Fruit fly (Drosophila melanogaster) whole organism, embryonic: ENCODE measurements around the gene CG34292.

Source experiments
- Ada2b ChIP-seq: fragments of 200-800 bp; sonication (Bioruptor generic); IDR thresholded peaks from 2 replicates; pipeline ENCODE4 v1.3.6; 2022; ENCODE audit warnings: missing biosample characterization, missing genetic modification characterization
- Asciz ChIP-seq: fragments of 200-800 bp; sonication (Bioruptor generic); optimal IDR thresholded peaks from 2 replicates; lab custom pipeline; 2017; ENCODE audit warnings: missing biosample characterization, mild to moderate bottlenecking, missing genetic modification characterization, missing genetic modification reagents
- Bgb ChIP-seq: fragments of 200-800 bp; sonication (Bioruptor generic); IDR thresholded peaks from 2 replicates; pipeline ENCODE4 v1.3.6; 2022; ENCODE audit warnings: missing biosample characterization, missing genetic modification characterization; ENCODE audit not compliant: partially characterized antibody
- Blimp-1 ChIP-seq: fragments of 200-800 bp; sonication (Bioruptor generic); optimal IDR thresholded peaks from 3 replicates; lab custom pipeline; 2018; ENCODE audit warnings: missing biosample characterization, missing genetic modification characterization, mild to moderate bottlenecking, moderate library complexity, missing genetic modification reagents
- CG10209 ChIP-seq: fragments of 200-800 bp; sonication (Bioruptor generic); optimal IDR thresholded peaks from 3 replicates; lab custom pipeline; 2017; ENCODE audit warnings: missing biosample characterization, mild to moderate bottlenecking, missing genetic modification characterization, missing genetic modification reagents
- CG10366 ChIP-seq: fragments of 200-800 bp; sonication (Bioruptor generic); IDR thresholded peaks from 2 replicates; pipeline ENCODE4 v1.3.6; 2022; ENCODE audit warnings: missing biosample characterization, missing genetic modification characterization
- CG10462 ChIP-seq: fragments of 200-800 bp; sonication (Bioruptor generic); optimal IDR thresholded peaks from 2 replicates; lab custom pipeline; 2016; ENCODE audit warnings: missing biosample characterization, missing genetic modification characterization
- CG1233 ChIP-seq: fragments of 200-800 bp; sonication (Bioruptor generic); optimal IDR thresholded peaks from 4 replicates; lab custom pipeline; 2018; ENCODE audit warnings: missing biosample characterization, mild to moderate bottlenecking, missing genetic modification characterization
- CG15479 ChIP-seq: fragments of 200-800 bp; sonication (Bioruptor generic); optimal IDR thresholded peaks from 3 replicates; lab custom pipeline; 2019; ENCODE audit warnings: missing biosample characterization, mild to moderate bottlenecking, missing genetic modification characterization, moderate library complexity
- CG16779 ChIP-seq: fragments of 200-800 bp; sonication (Bioruptor generic); IDR thresholded peaks from 2 replicates; pipeline ENCODE4 v1.3.6; 2022; ENCODE audit warnings: missing biosample characterization, missing genetic modification characterization
- CG18764 ChIP-seq: fragments of 200-800 bp; sonication (Bioruptor generic); optimal IDR thresholded peaks from 3 replicates; lab custom pipeline; 2016; ENCODE audit warnings: missing biosample characterization, missing genetic modification characterization
- CG2712 ChIP-seq: fragments of 200-800 bp; optimal IDR thresholded peaks from 3 replicates; lab custom pipeline; 2019; ENCODE audit warnings: missing biosample characterization, mild to moderate bottlenecking, missing genetic modification characterization, moderate library complexity
- CG3281 ChIP-seq: fragments of 200-800 bp; sonication (Bioruptor generic); optimal IDR thresholded peaks from 3 replicates; lab custom pipeline; 2017; ENCODE audit warnings: missing biosample characterization, mild to moderate bottlenecking, missing genetic modification characterization
- CG4404 ChIP-seq: fragments of 200-800 bp; sonication (Bioruptor generic); IDR thresholded peaks from 2 replicates; pipeline ENCODE4 v1.3.6; 2022; ENCODE audit warnings: missing biosample characterization, missing genetic modification characterization
- CG8478 ChIP-seq: fragments of >200 bp; optimal IDR thresholded peaks from 2 replicates; lab custom pipeline; 2018
- CG9609 ChIP-seq: fragments of 200-800 bp; sonication (Bioruptor generic); optimal IDR thresholded peaks from 3 replicates; lab custom pipeline; 2016; ENCODE audit warnings: missing biosample characterization, missing genetic modification characterization
- CG9727 ChIP-seq: fragments of 200-800 bp; sonication (Bioruptor generic); optimal IDR thresholded peaks from 3 replicates; lab custom pipeline; 2017; ENCODE audit warnings: missing biosample characterization, mild to moderate bottlenecking, missing genetic modification characterization
- CHES-1-like ChIP-seq: fragments of 200-800 bp; sonication (Bioruptor generic); optimal IDR thresholded peaks from 2 replicates; lab custom pipeline; 2016; ENCODE audit warnings: missing biosample characterization, missing genetic modification characterization
- D ChIP-seq, 2 experiments: fragments of 200-800 bp in 1 of 2; fragments of >200 bp in 1 of 2; sonication (Bioruptor generic) in 1 of 2; optimal IDR thresholded peaks; 2 replicates in 1 of 2; 3 replicates in 1 of 2; lab custom pipeline; 2017; ENCODE audit warnings: mild to moderate bottlenecking in 1 of 2, missing biosample characterization in 1 of 2, missing genetic modification characterization in 1 of 2, missing genetic modification reagents in 1 of 2
- ERR ChIP-seq: fragments of 200-800 bp; sonication (Bioruptor generic); optimal IDR thresholded peaks from 2 replicates; lab custom pipeline; 2016; ENCODE audit warnings: missing biosample characterization, missing genetic modification characterization
- Hey ChIP-seq: fragments of 200-800 bp; sonication (Bioruptor generic); optimal IDR thresholded peaks from 3 replicates; lab custom pipeline; 2018; ENCODE audit warnings: missing biosample characterization, mild to moderate bottlenecking, missing genetic modification characterization
- Max ChIP-seq: fragments of 200-800 bp; sonication (Bioruptor generic); optimal IDR thresholded peaks from 2 replicates; lab custom pipeline; 2016; ENCODE audit warnings: missing biosample characterization, mild to moderate bottlenecking, missing genetic modification characterization
- Meics ChIP-seq: fragments of 200-800 bp; sonication (Bioruptor generic); optimal IDR thresholded peaks from 2 replicates; lab custom pipeline; 2017; ENCODE audit warnings: missing biosample characterization, mild to moderate bottlenecking, missing genetic modification characterization
- NK7.1 ChIP-seq: fragments of 200-800 bp; sonication (Bioruptor generic); optimal IDR thresholded peaks from 3 replicates; lab custom pipeline; 2016; ENCODE audit warnings: missing biosample characterization, missing genetic modification characterization
- Neu2 ChIP-seq: fragments of 200-800 bp; sonication (Bioruptor generic); optimal IDR thresholded peaks from 3 replicates; lab custom pipeline; 2016; ENCODE audit warnings: missing biosample characterization, missing genetic modification characterization, borderline replicate concordance
- NfI ChIP-seq: fragments of 200-800 bp; sonication (Bioruptor generic); optimal IDR thresholded peaks from 3 replicates; lab custom pipeline; 2018; ENCODE audit warnings: missing biosample characterization, mild to moderate bottlenecking, missing genetic modification characterization, moderate library complexity
- Oaz ChIP-seq: fragments of 200-800 bp; sonication (Bioruptor generic); IDR thresholded peaks from 2 replicates; pipeline ENCODE4 v1.3.6; 2022; ENCODE audit warnings: missing biosample characterization, missing genetic modification characterization
- Pdp1 ChIP-seq, 2 experiments: fragments of 200-800 bp; sonication (Bioruptor generic); optimal IDR thresholded peaks; 3 replicates each; lab custom pipeline; 2016; ENCODE audit warnings: missing biosample characterization in 2 of 2, missing genetic modification characterization in 2 of 2, mild to moderate bottlenecking in 1 of 2, moderate library complexity in 1 of 2
- Six4 ChIP-seq: fragments of 200-800 bp; sonication (Bioruptor generic); optimal IDR thresholded peaks from 2 replicates; lab custom pipeline; 2016; ENCODE audit warnings: missing biosample characterization, missing genetic modification characterization
- Stat92E ChIP-seq, 3 experiments: fragments of >200 bp in 2 of 3; fragments of 200-800 bp in 1 of 3; sonication (Bioruptor generic) in 1 of 3; optimal IDR thresholded peaks; 2 replicates each; lab custom pipeline; 2017 to 2019; ENCODE audit warnings: missing biosample characterization in 3 of 3, missing genetic modification characterization in 3 of 3, mild to moderate bottlenecking in 1 of 3, moderate library complexity in 1 of 3
- Taf1 ChIP-seq: fragments of 200-800 bp; sonication (Bioruptor generic); IDR thresholded peaks from 2 replicates; pipeline ENCODE4 v1.3.6; 2022; ENCODE audit warnings: missing biosample characterization, missing genetic modification characterization
- Xbp1 ChIP-seq: fragments of 200-800 bp; sonication (Bioruptor generic); optimal IDR thresholded peaks from 3 replicates; lab custom pipeline; 2016; ENCODE audit warnings: missing biosample characterization, mild to moderate bottlenecking, missing genetic modification characterization
- ap ChIP-seq: fragments of 200-800 bp; sonication (Bioruptor generic); IDR thresholded peaks from 2 replicates; pipeline ENCODE4 v1.3.6; 2022; ENCODE audit warnings: missing biosample characterization, missing genetic modification characterization
- ara ChIP-seq: fragments of 200-800 bp; sonication (Bioruptor generic); IDR thresholded peaks from 2 replicates; pipeline ENCODE4 v1.3.6; 2022; ENCODE audit warnings: missing biosample characterization, missing genetic modification characterization
- chm ChIP-seq: fragments of 200-800 bp; sonication (Bioruptor generic); IDR thresholded peaks from 2 replicates; pipeline ENCODE4 v1.3.6; 2022; ENCODE audit warnings: missing biosample characterization, missing genetic modification characterization
- corto ChIP-seq: fragments of 200-800 bp; sonication (Bioruptor generic); optimal IDR thresholded peaks from 2 replicates; lab custom pipeline; 2016; ENCODE audit warnings: missing biosample characterization, mild to moderate bottlenecking, missing genetic modification characterization, moderate library complexity
- dmrt99B ChIP-seq: fragments of 200-800 bp; sonication (Bioruptor generic); optimal IDR thresholded peaks from 2 replicates; lab custom pipeline; 2018; ENCODE audit warnings: missing biosample characterization, mild to moderate bottlenecking, missing genetic modification characterization, moderate library complexity
- ewg ChIP-seq: fragments of 200-800 bp; sonication (Bioruptor generic); optimal IDR thresholded peaks from 3 replicates; lab custom pipeline; 2017; ENCODE audit warnings: mild to moderate bottlenecking, missing biosample characterization, missing genetic modification reagents, missing genetic modification characterization
- fd102C ChIP-seq: fragments of 200-800 bp; sonication (Bioruptor generic); optimal IDR thresholded peaks from 2 replicates; lab custom pipeline; 2018; ENCODE audit warnings: missing biosample characterization, mild to moderate bottlenecking, missing genetic modification characterization, moderate library complexity
- kah ChIP-seq: fragments of 200-800 bp; sonication (Bioruptor generic); optimal IDR thresholded peaks from 2 replicates; lab custom pipeline; 2018; ENCODE audit warnings: missing biosample characterization, mild to moderate bottlenecking, missing genetic modification characterization
- pho ChIP-seq: fragments of 200-800 bp; sonication (Bioruptor generic); optimal IDR thresholded peaks from 2 replicates; lab custom pipeline; 2016; ENCODE audit warnings: missing biosample characterization, missing genetic modification characterization
- sens ChIP-seq: fragments of 200-800 bp; sonication (Bioruptor generic); peaks from one replicate; lab custom pipeline; 2016; ENCODE audit warnings: missing biosample characterization, missing genetic modification characterization
- sim ChIP-seq: fragments of 200-800 bp; sonication (Bioruptor generic); IDR thresholded peaks from 2 replicates; pipeline ENCODE4 v1.3.6; 2022; ENCODE audit warnings: missing biosample characterization, missing genetic modification characterization
- slou ChIP-seq: fragments of 200-800 bp; sonication (Bioruptor generic); optimal IDR thresholded peaks from 3 replicates; lab custom pipeline; 2016; ENCODE audit warnings: missing biosample characterization, missing genetic modification characterization
- stc ChIP-seq: fragments of 200-800 bp; sonication (Bioruptor generic); IDR thresholded peaks from 2 replicates; pipeline ENCODE4 v1.3.6; 2022; ENCODE audit warnings: missing biosample characterization, missing genetic modification characterization
- stwl ChIP-seq: fragments of 200-800 bp; sonication (Bioruptor generic); optimal IDR thresholded peaks from 3 replicates; lab custom pipeline; 2018; ENCODE audit warnings: missing biosample characterization, mild to moderate bottlenecking, missing genetic modification characterization, moderate library complexity
- sug ChIP-seq: fragments of 200-800 bp; optimal IDR thresholded peaks from 2 replicates; lab custom pipeline; 2019; ENCODE audit warnings: missing biosample characterization, mild to moderate bottlenecking, missing genetic modification characterization, moderate library complexity
- usp ChIP-seq: fragments of >200 bp; optimal IDR thresholded peaks from 2 replicates; lab custom pipeline; 2017; ENCODE audit warnings: missing biosample characterization, missing genetic modification characterization

The CG34292 gene

DNA sequence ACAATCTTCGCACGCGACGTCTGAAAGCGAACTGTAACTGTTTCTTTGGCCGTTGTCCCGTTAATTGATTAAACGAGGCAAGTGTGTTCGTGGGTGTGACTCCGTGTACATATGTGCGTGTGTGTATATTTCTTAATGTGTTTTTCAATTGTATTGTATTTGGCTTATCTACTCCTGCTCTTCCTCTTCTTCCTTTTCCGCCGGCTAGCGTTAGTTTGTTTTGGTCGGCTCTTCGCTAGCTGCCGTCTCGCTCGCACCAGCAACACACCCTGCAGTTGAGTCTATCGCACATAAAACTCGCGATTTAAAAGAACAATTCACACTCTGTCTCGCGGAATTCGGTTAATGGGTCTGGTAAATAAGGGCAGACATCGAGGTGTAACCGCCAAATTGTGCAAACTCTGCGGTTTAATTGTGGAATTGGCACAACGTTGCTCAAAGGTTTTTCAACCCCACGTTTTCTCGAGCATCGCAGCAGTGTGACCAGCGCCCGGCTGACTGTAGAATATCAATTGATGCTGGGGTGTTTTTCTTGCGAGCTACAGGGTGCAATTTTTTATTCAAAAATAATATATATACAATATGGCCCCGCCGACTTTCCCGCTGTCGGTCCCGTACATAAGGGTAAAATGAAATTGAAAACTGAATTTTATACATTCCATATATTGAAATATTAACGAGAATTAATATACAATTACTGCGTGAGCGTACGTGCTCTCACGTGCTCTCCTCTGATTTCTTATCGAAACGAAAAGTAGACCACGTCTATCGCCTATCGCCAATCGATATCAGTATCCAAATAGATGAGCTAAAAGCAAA lies 50.0 kb downstream of the CG34292 start, which contains the start of the genes gb and CG5815 (continued):
- TF ChIP-seq stwl (tag; lab: Kevin White, UChicago): peak; percentile 84
- peak; percentile 91 for TF ChIP-seq Ada2b (GFP tag; lab: Robert Waterston, UW)
- peak; percentile 81 for TF ChIP-seq ap
- TF ChIP-seq chm (GFP tag; lab: Robert Waterston, UW): peak; percentile 86
- peak; percentile 98 for TF ChIP-seq CG10366 (GFP tag; lab: Robert Waterston, UW)
- peak; percentile 75 for TF ChIP-seq stc
- peak; percentile 85 for TF ChIP-seq ewg (GFP tag; lab: Kevin White, UChicago)
- TF ChIP-seq sug (tag; lab: Kevin White, UChicago): no peak
- peak; percentile 85 for TF ChIP-seq CG4404
- TF ChIP-seq Asciz: peak; percentile 70
- peak; percentile 89 for TF ChIP-seq CG10209 (GFP tag; lab: Kevin White, UChicago)
- TF ChIP-seq Taf1: peak; percentile 82
- TF ChIP-seq CG8478: no peak
- no peak for TF ChIP-seq usp
- TF ChIP-seq Blimp-1 (GFP tag; lab: Kevin White, UChicago): peak; percentile 83
- TF ChIP-seq Max: peak; percentile 96
- TF ChIP-seq CG1233 (GFP tag; lab: Kevin White, UChicago): peak; percentile 85
- peak; percentile 88 for TF ChIP-seq corto (GFP tag; lab: Kevin White, UChicago)
- peak; percentile 38 for TF ChIP-seq Hey (tag; lab: Kevin White, UChicago)
- TF ChIP-seq kah: peak; percentile 57
- TF ChIP-seq Bgb (GFP tag; lab: Robert Waterston, UW): peak; percentile 90
- TF ChIP-seq CG3281 (GFP tag; lab: Kevin White, UChicago): peak; percentile 91
- peak; percentile 64 for TF ChIP-seq sim
- TF ChIP-seq pho: peak; percentile 85
- peak; percentile 93 for TF ChIP-seq CG2712
- TF ChIP-seq Xbp1 (GFP tag; lab: Kevin White, UChicago): peak; percentile 94
- TF ChIP-seq dmrt99B: no peak
- peak in 1 of 3 experiments; percentile 34 for TF ChIP-seq Stat92E (GFP tag; optimal IDR thresholded peaks at IDR 0.05; lab: Kevin White, UChicago)
- no peak for TF ChIP-seq D (optimal IDR thresholded peaks at IDR 0.05; lab: Kevin White, UChicago)
- TF ChIP-seq D (GFP tag; optimal IDR thresholded peaks at IDR 0.05; lab: Kevin White, UChicago): peak; percentile 80
- peak; percentile 75 for TF ChIP-seq CG9609
- peak; percentile 92 for TF ChIP-seq NfI
- peak; percentile 80 for TF ChIP-seq Oaz (GFP tag; lab: Robert Waterston, UW)
- no peak for TF ChIP-seq Neu2
- TF ChIP-seq fd102C (GFP tag; lab: Kevin White, UChicago): no peak
- TF ChIP-seq sens (GFP tag; lab: Kevin White, UChicago): peak; percentile 97
- peak; percentile 91 for TF ChIP-seq Meics (GFP tag; lab: Kevin White, UChicago)
- TF ChIP-seq CG18764 (GFP tag; lab: Kevin White, UChicago): peak; percentile 85
- peak; percentile 47 for TF ChIP-seq CHES-1-like
- peak; percentile 88 for TF ChIP-seq CG15479
- peak; percentile 89 for TF ChIP-seq Six4 (GFP tag; lab: Kevin White, UChicago)
- peak; percentile 70 for TF ChIP-seq NK7.1 (GFP tag; lab: Kevin White, UChicago)
- peak; percentile 92 for TF ChIP-seq CG9727 (GFP tag; lab: Kevin White, UChicago)
- TF ChIP-seq ERR: peak; percentile 61
- TF ChIP-seq slou: peak; percentile 78
- TF ChIP-seq Pdp1 (GFP tag; optimal IDR thresholded peaks at IDR 0.05; lab: Kevin White, UChicago): peak; percentile 84 to 85
- TF ChIP-seq CG16779: peak; percentile 76
- peak; percentile 86 for TF ChIP-seq CG10462 (GFP tag; lab: Kevin White, UChicago)
- TF ChIP-seq ara (GFP tag; lab: Robert Waterston, UW): peak; percentile 88
